Worm (Caenorhabditis elegans) whole organism, L3 larva: Measurements from ENCODE around the gene srh-179.

ENCODE experiments used
- R02D3.7 ChIP-seq: fragments of 150-350 bp; optimal IDR thresholded peaks from 2 replicates; lab custom pipeline; 2014; ENCODE audit warnings: missing biosample characterization, missing genetic modification characterization
- aly-2 ChIP-seq: fragments of 150-350 bp; optimal IDR thresholded peaks from 2 replicates; lab custom pipeline; 2014; ENCODE audit warnings: missing biosample characterization, missing genetic modification characterization
- ceh-16 ChIP-seq: sonication (generic microtip); optimal IDR thresholded peaks from 2 replicates; lab custom pipeline; 2017; ENCODE audit warnings: missing biosample characterization, missing genetic modification characterization
- ceh-9 ChIP-seq: sonication (generic microtip); optimal IDR thresholded peaks from 2 replicates; lab custom pipeline; 2018; ENCODE audit warnings: missing biosample characterization, missing genetic modification characterization
- egl-27 ChIP-seq: sonication (generic microtip); optimal IDR thresholded peaks from 4 replicates; lab custom pipeline; 2017; ENCODE audit warnings: missing biosample characterization, missing genetic modification reagents, missing genetic modification characterization
- egl-5 ChIP-seq: fragments of 150-350 bp; optimal IDR thresholded peaks from 2 replicates; lab custom pipeline; 2017; ENCODE audit warnings: missing biosample characterization, missing genetic modification reagents, missing genetic modification characterization, inconsistent platforms
- elt-2 ChIP-seq: sonication (generic microtip); optimal IDR thresholded peaks from 2 replicates; lab custom pipeline; 2016; ENCODE audit warnings: missing genetic modification reagents, mild to moderate bottlenecking, missing genetic modification characterization, missing compliant biosample characterization
- elt-3 ChIP-seq, 3 experiments: fragments of 150-350 bp in 1 of 3; sonication (generic microtip) in 2 of 3; optimal IDR thresholded peaks; 2 replicates in 2 of 3; 4 replicates in 1 of 3; lab custom pipeline; 2014 to 2017; ENCODE audit warnings: missing biosample characterization in 3 of 3, missing genetic modification characterization in 3 of 3
- eor-1 ChIP-seq, 2 experiments: fragments of 150-350 bp; optimal IDR thresholded peaks; 2 replicates each; lab custom pipeline; 2014 to 2018; ENCODE audit warnings: missing biosample characterization in 2 of 2, missing genetic modification characterization in 2 of 2
- fkh-10 ChIP-seq: sonication (generic microtip); optimal IDR thresholded peaks from 2 replicates; lab custom pipeline; 2017; ENCODE audit warnings: missing biosample characterization, missing genetic modification reagents, missing genetic modification characterization
- fkh-2 ChIP-seq: fragments of 150-350 bp; optimal IDR thresholded peaks from 2 replicates; lab custom pipeline; 2014; ENCODE audit warnings: missing biosample characterization, missing genetic modification reagents, missing genetic modification characterization
- jun-1 ChIP-seq: fragments of 150-350 bp; optimal IDR thresholded peaks from 2 replicates; lab custom pipeline; 2014; ENCODE audit warnings: missing biosample characterization, missing genetic modification reagents, missing genetic modification characterization
- lin-39 ChIP-seq: fragments of 150-350 bp; optimal IDR thresholded peaks from 2 replicates; lab custom pipeline; 2018; ENCODE audit warnings: missing biosample characterization, missing genetic modification reagents, missing genetic modification characterization
- lsy-12 ChIP-seq: sonication (generic microtip); optimal IDR thresholded peaks from 2 replicates; lab custom pipeline; 2016; ENCODE audit warnings: mild to moderate bottlenecking, missing genetic modification characterization, missing compliant biosample characterization
- mml-1 ChIP-seq: fragments of 150-350 bp; sonication (generic microtip); optimal IDR thresholded peaks from 3 replicates; lab custom pipeline; 2014; ENCODE audit warnings: missing biosample characterization, missing genetic modification characterization
- nfya-1 ChIP-seq: sonication (generic microtip); optimal IDR thresholded peaks from 2 replicates; lab custom pipeline; 2017; ENCODE audit warnings: missing genetic modification characterization, mild to moderate bottlenecking, missing compliant biosample characterization, antibody characterized with exemption, moderate library complexity; ENCODE audit not compliant: insufficient read depth
- nhr-12 ChIP-seq: fragments of 150-350 bp; optimal IDR thresholded peaks from 2 replicates; lab custom pipeline; 2014; ENCODE audit warnings: missing biosample characterization, missing genetic modification characterization
- nhr-25 ChIP-seq: sonication (generic microtip); optimal IDR thresholded peaks from 2 replicates; lab custom pipeline; 2017; ENCODE audit warnings: missing biosample characterization, missing genetic modification characterization
- nhr-28 ChIP-seq: fragments of 150-350 bp; optimal IDR thresholded peaks from 2 replicates; lab custom pipeline; 2014; ENCODE audit warnings: missing biosample characterization, missing genetic modification characterization
- nhr-67 ChIP-seq: fragments of 150-350 bp; optimal IDR thresholded peaks from 2 replicates; lab custom pipeline; 2014; ENCODE audit warnings: missing biosample characterization, missing genetic modification characterization
- pha-4 ChIP-seq: fragments of 150-350 bp; optimal IDR thresholded peaks from 2 replicates; lab custom pipeline; 2014; ENCODE audit warnings: missing biosample characterization, missing genetic modification reagents, missing genetic modification characterization
- pqm-1 ChIP-seq: fragments of 150-350 bp; optimal IDR thresholded peaks from 2 replicates; lab custom pipeline; 2017; ENCODE audit warnings: missing biosample characterization, missing genetic modification characterization, inconsistent platforms
- sea-2 ChIP-seq: fragments of 150-350 bp; sonication (generic microtip); optimal IDR thresholded peaks from 4 replicates; lab custom pipeline; 2014; ENCODE audit warnings: missing biosample characterization, missing genetic modification reagents, missing genetic modification characterization
- skn-1 ChIP-seq: fragments of 150-350 bp; optimal IDR thresholded peaks from 2 replicates; lab custom pipeline; 2014; ENCODE audit warnings: missing biosample characterization, missing genetic modification characterization
- snpc-4 ChIP-seq: fragments of 150-350 bp; optimal IDR thresholded peaks from 2 replicates; lab custom pipeline; 2014; ENCODE audit warnings: missing biosample characterization, missing genetic modification characterization
- tbx-2 ChIP-seq: sonication (generic microtip); optimal IDR thresholded peaks from 2 replicates; lab custom pipeline; 2016; ENCODE audit warnings: mild to moderate bottlenecking, missing genetic modification characterization, missing compliant biosample characterization
- unc-39 ChIP-seq: sonication (generic microtip); optimal IDR thresholded peaks from 4 replicates; lab custom pipeline; 2017; ENCODE audit warnings: missing biosample characterization, missing genetic modification characterization
- zag-1 ChIP-seq: fragments of 150-350 bp; optimal IDR thresholded peaks from 2 replicates; lab custom pipeline; 2014; ENCODE audit warnings: missing biosample characterization, missing genetic modification characterization
- ztf-4 ChIP-seq: fragments of 150-350 bp; optimal IDR thresholded peaks from 2 replicates; lab custom pipeline; 2014; ENCODE audit warnings: missing biosample characterization, missing genetic modification characterization

Gene srh-179

ce11 chrV:18508564-18508963 lies 32.4 kb downstream of the srh-179 start, which contains the start of gene Y51A2D.1:
Gene Y51A2D.1 (plus strand): TSS chrV:18508864.
- TF ChIP-seq sea-2 (no peak), elt-3 (tag; optimal IDR thresholded peaks at IDR 0.05; lab: Kevin White, UChicago) (no peak), ceh-16 (tag; lab: Kevin White, UChicago) (no peak), fkh-2 (no peak), nhr-67 (tag; lab: Kevin White, UChicago) (no peak), aly-2 (tag; lab: Kevin White, UChicago) (no peak), fkh-10 (GFP tag; lab: Kevin White, UChicago) (no peak)

DNA sequence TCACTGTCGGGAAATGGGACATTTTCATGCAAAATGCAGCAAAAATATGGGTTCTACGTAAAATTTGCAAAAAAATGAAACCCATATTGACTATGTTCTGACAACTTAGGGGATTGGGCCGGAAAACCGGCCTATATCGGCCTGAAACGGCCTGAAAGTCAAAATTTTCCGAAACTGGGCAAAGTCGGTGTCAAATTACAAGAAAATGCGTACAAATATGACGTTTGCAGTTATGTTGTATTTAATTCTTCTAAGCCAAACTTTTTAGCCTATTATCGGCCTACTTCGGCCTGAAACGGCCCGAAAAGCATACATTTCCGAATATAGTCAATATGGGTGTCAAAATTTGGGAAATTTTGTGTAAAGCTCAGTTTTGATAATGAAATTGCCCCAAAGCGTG lies 35.7 kb downstream of the srh-179 start:
- TF ChIP-seq lin-39 (no peak), nfya-1 (tag; lab: Kevin White, UChicago) (no peak), pha-4 (tag; lab: Kevin White, UChicago) (no peak), nhr-25 (tag; lab: Kevin White, UChicago) (no peak), zag-1 (tag; lab: Kevin White, UChicago) (no peak), unc-39 (no peak), ceh-9 (tag; lab: Kevin White, UChicago) (no peak), mml-1 (tag; lab: Kevin White, UChicago) (no peak), skn-1 (no peak)

ce11 chrV:18516496-18516895 lies 40.3 kb downstream of the srh-179 start, which contains the start of gene hmit-1.1:
Gene hmit-1.1 (plus strand): TSS chrV:18516789.
- TF ChIP-seq elt-2 (tag; lab: Kevin White, UChicago) (peak; percentile 97), ztf-4 (tag; lab: Kevin White, UChicago) (no peak), pqm-1 (tag; lab: Kevin White, UChicago) (peak; percentile 94), egl-5 (no peak), pha-4 (tag; lab: Kevin White, UChicago) (peak; percentile 29), nhr-28 (no peak), jun-1 (tag; lab: Kevin White, UChicago) (peak; percentile 26)
- TF ChIP-seq, all 47 proteins: peak for 4

DNA sequence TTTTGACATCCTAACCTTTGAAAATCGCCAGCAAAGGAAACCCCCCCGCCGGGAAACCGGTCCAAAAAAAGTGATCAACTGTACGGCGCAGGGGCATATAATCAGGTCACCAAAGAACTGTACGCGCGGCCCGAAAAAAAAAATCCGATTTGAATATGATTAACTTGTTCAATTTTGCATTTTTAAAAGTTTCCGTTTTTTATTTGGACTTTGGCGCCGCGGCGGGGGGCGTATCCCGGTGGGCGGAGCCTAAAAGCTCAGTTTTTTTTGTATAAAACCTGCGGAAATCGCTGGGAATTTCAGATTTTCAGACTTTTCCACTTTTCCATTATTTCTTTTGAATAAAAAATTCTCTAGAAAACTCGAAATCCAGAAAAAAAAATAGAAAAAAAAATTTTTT lies 48.3 kb downstream of the srh-179 start, which contains the start of gene hmit-1.2:
hmit-1.2 (plus strand) TSS at position 301 of the 400 bp plus-strand sequence.
- TF ChIP-seq egl-27 (tag; lab: Kevin White, UChicago) (no peak), zag-1 (tag; lab: Kevin White, UChicago) (no peak), tbx-2 (tag; lab: Kevin White, UChicago) (no peak), eor-1 (tag; optimal IDR thresholded peaks at IDR 0.05; lab: Kevin White, UChicago) (no peak), sea-2 (no peak), nhr-12 (tag; lab: Kevin White, UChicago) (no peak), lin-39 (no peak), nhr-67 (tag; lab: Kevin White, UChicago) (no peak), unc-39 (no peak), fkh-10 (GFP tag; lab: Kevin White, UChicago) (no peak), nfya-1 (tag; lab: Kevin White, UChicago) (no peak), R02D3.7 (no peak), snpc-4 (tag; lab: Kevin White, UChicago) (no peak), lsy-12 (no peak), egl-5 (no peak)
